Worm (Caenorhabditis elegans) whole organism, young adult: Measurements from ENCODE around the gene spt-4.

Experiments
- T07F8.4 ChIP-seq: sonication (generic microtip); optimal IDR thresholded peaks from 2 replicates; lab custom pipeline; 2016; ENCODE audit warnings: mild to moderate bottlenecking, missing genetic modification characterization, moderate library complexity, missing compliant biosample characterization
- ceh-79 ChIP-seq: sonication (generic microtip); optimal IDR thresholded peaks from 2 replicates; lab custom pipeline; 2017; ENCODE audit warnings: mild to moderate bottlenecking, missing genetic modification characterization, missing compliant biosample characterization
- efl-1 ChIP-seq: fragments of 150-350 bp; optimal IDR thresholded peaks from 2 replicates; lab custom pipeline; 2014; ENCODE audit warnings: missing biosample characterization, missing genetic modification reagents, missing genetic modification characterization
- lin-26 ChIP-seq: fragments of 200-800 bp; sonication (Bioruptor generic); IDR thresholded peaks from 2 replicates; pipeline ENCODE4 v1.3.6; 2022; ENCODE audit warnings: missing genetic modification reagents, missing genetic modification characterization, missing compliant biosample characterization
- snpc-4 ChIP-seq, 5 experiments: fragments of 150-350 bp in 1 of 5; sonication (generic microtip) in 4 of 5; optimal IDR thresholded peaks; 2 replicates each; lab custom pipeline; 2014 to 2018; ENCODE audit warnings: missing genetic modification characterization in 5 of 5, missing biosample characterization in 3 of 5, antibody characterized with exemption in 2 of 5, mild to moderate bottlenecking in 2 of 5, missing compliant biosample characterization in 2 of 5, missing genotype in 2 of 5, moderate library complexity in 2 of 5, missing genetic modification reagents in 1 of 5
- unc-130 ChIP-seq: sonication (generic microtip); optimal IDR thresholded peaks from 2 replicates; lab custom pipeline; 2016; ENCODE audit warnings: missing genetic modification reagents, missing genetic modification characterization, missing compliant biosample characterization
- ztf-6 ChIP-seq: fragments of 200-800 bp; sonication (Bioruptor generic); IDR thresholded peaks from 2 replicates; pipeline ENCODE4 v1.3.6; 2022; ENCODE audit warnings: missing genetic modification reagents, missing genetic modification characterization, missing compliant biosample characterization

DNA sequence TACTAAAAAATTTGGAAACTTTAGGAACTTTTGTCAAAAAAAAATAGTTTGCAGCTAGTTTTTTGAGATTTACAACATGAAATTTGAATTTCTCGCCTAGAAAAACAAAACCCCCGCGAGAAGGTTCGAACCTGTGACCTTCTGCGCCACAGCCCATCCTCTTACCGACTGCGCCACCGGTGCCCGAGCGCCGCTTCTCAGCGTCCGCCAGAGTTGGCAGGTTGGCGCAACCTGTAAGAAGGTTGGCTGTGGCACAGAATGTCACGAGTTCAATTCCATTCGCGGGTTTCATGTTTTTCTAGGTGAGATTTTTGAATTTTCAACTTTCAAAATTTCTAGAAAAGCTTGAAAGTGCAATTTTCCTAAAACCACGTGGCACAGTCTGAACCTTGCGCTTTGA lies 19.1 kb downstream of the spt-4 start:
- no peak for TF ChIP-seq unc-130 (GFP tag; lab: Kevin White, UChicago)
- TF ChIP-seq efl-1 = no peak
- no peak for TF ChIP-seq ztf-6 (GFP tag; lab: Robert Waterston, UW)
- TF ChIP-seq ceh-79 (tag; lab: Kevin White, UChicago) = no peak
- no peak for TF ChIP-seq lin-26 (GFP tag; lab: Robert Waterston, UW)
- no peak for TF ChIP-seq T07F8.4 (tag; lab: Kevin White, UChicago)
- no peak for TF ChIP-seq snpc-4 (GFP tag; optimal IDR thresholded peaks at IDR 0.05; lab: Kevin White, UChicago)
- TF ChIP-seq snpc-4 (tag; optimal IDR thresholded peaks at IDR 0.05; lab: Kevin White, UChicago) = no peak
